Fruit fly (Drosophila melanogaster) whole organism: Measurements from ENCODE around the gene Eig71Ed.
A peak's percentile ranks its signal among the peaks of the same experiment; 100 is the strongest.

Experiments
- CG8478 ChIP-seq: fragments of >200 bp; optimal IDR thresholded peaks from 2 replicates; lab custom pipeline; 2018; ENCODE audit warnings: inconsistent platforms
- Dll ChIP-seq: fragments of >200 bp; optimal IDR thresholded peaks from 2 replicates; lab custom pipeline; 2017
- EcR ChIP-seq, 2 experiments: fragments of >200 bp; optimal IDR thresholded peaks; 2 replicates each; lab custom pipeline; 2017; ENCODE audit warnings: missing biosample characterization in 2 of 2, missing genetic modification characterization in 2 of 2, missing genetic modification reagents in 2 of 2
- pan ChIP-seq: fragments of >200 bp; optimal IDR thresholded peaks from 2 replicates; lab custom pipeline; 2017
- psq ChIP-seq: fragments of >200 bp; optimal IDR thresholded peaks from 2 replicates; lab custom pipeline; 2017
- usp ChIP-seq: fragments of >200 bp; optimal IDR thresholded peaks from 2 replicates; lab custom pipeline; 2017; ENCODE audit warnings: missing biosample characterization, missing genetic modification characterization, mixed read lengths

dm6 chr3L:15699626-15700337, 47.4 kb downstream of the Eig71Ed start, which contains the start of gene comm2:
- TF ChIP-seq EcR (GFP tag; optimal IDR thresholded peaks at IDR 0.05; lab: Kevin White, UChicago): no peak
- TF ChIP-seq CG8478 (lab: Kevin White, UChicago): no peak
- TF ChIP-seq pan (lab: Kevin White, UChicago): no peak
- peak; percentile 86 for TF ChIP-seq Dll (lab: Kevin White, UChicago)
- no peak for TF ChIP-seq usp (GFP tag; lab: Kevin White, UChicago)
- no peak for TF ChIP-seq psq (lab: Kevin White, UChicago)
